Fruit fly (Drosophila melanogaster) whole organism, wandering third instar larva: ENCODE results near the gene CG5151.

ENCODE experiments used
- Abd-B ChIP-seq: fragments of >200 bp; optimal IDR thresholded peaks from 2 replicates; lab custom pipeline; 2017; ENCODE audit warnings: missing biosample characterization, missing genetic modification characterization
- Dfd ChIP-seq: fragments of >200 bp; optimal IDR thresholded peaks from 2 replicates; lab custom pipeline; 2017; ENCODE audit warnings: missing biosample characterization, missing genetic modification characterization
- Dif ChIP-seq: fragments of 200-275, 200-300 bp; sonication (Bioruptor generic); optimal IDR thresholded peaks from 2 replicates; lab custom pipeline; 2018; ENCODE audit warnings: missing biosample characterization, missing genetic modification characterization; ENCODE audit not compliant: partially characterized antibody
- GATAd ChIP-seq: sonication (Bioruptor generic); optimal IDR thresholded peaks from 2 replicates; lab custom pipeline; 2016; ENCODE audit warnings: missing biosample characterization, missing genetic modification characterization
- HLH106 ChIP-seq: fragments of 200-800 bp; optimal IDR thresholded peaks from 3 replicates; lab custom pipeline; 2019; ENCODE audit warnings: missing biosample characterization, mild to moderate bottlenecking, missing genetic modification characterization, moderate library complexity
- Hnf4 ChIP-seq: fragments of 200-800 bp; sonication (Bioruptor generic); optimal IDR thresholded peaks from 2 replicates; lab custom pipeline; 2016; ENCODE audit warnings: missing biosample characterization, mild to moderate bottlenecking, missing genetic modification characterization
- Mio ChIP-seq: sonication (Bioruptor generic); optimal IDR thresholded peaks from 2 replicates; lab custom pipeline; 2016; ENCODE audit warnings: missing biosample characterization, missing genetic modification characterization
- Myc ChIP-seq: fragments of >200 bp; optimal IDR thresholded peaks from 2 replicates; lab custom pipeline; 2017
- Vsx2 ChIP-seq: fragments of 200-300, 225-300 bp; sonication (Bioruptor generic); optimal IDR thresholded peaks from 2 replicates; lab custom pipeline; 2018; ENCODE audit warnings: missing biosample characterization, missing genetic modification characterization; ENCODE audit not compliant: partially characterized antibody
- br ChIP-seq: fragments of 200-800 bp; sonication (Bioruptor generic); optimal IDR thresholded peaks from 2 replicates; lab custom pipeline; 2016; ENCODE audit warnings: missing biosample characterization, missing genetic modification characterization
- pan ChIP-seq: fragments of >200 bp; optimal IDR thresholded peaks from 2 replicates; lab custom pipeline; 2017

- TF ChIP-seq Abd-B (no peak), Dfd (no peak), Dif (GFP tag; lab: Kevin White, UChicago) (no peak), GATAd (GFP tag; lab: Kevin White, UChicago) (no peak), HLH106 (tag; lab: Kevin White, UChicago) (peak; percentile 38), pan (lab: Kevin White, UChicago) (no peak), Hnf4 (GFP tag; lab: Kevin White, UChicago) (peak; percentile 5), Vsx2 (GFP tag; lab: Kevin White, UChicago) (no peak), br (no peak), Mio (GFP tag; lab: Kevin White, UChicago) (no peak), Myc (lab: Kevin White, UChicago) (no peak)
These were observed 18.0 kb downstream of the CG5151 start for dm6 chr3L:16146539-16146934.
